Fruit fly (Drosophila melanogaster): ENCODE results near the gene CG6067.
"Not testable (repeated sequence)": the region's sequence is repeated elsewhere in the genome, so short reads cannot be mapped to it uniquely, and the experiment has no call there.

CG6067 gene

DNA sequence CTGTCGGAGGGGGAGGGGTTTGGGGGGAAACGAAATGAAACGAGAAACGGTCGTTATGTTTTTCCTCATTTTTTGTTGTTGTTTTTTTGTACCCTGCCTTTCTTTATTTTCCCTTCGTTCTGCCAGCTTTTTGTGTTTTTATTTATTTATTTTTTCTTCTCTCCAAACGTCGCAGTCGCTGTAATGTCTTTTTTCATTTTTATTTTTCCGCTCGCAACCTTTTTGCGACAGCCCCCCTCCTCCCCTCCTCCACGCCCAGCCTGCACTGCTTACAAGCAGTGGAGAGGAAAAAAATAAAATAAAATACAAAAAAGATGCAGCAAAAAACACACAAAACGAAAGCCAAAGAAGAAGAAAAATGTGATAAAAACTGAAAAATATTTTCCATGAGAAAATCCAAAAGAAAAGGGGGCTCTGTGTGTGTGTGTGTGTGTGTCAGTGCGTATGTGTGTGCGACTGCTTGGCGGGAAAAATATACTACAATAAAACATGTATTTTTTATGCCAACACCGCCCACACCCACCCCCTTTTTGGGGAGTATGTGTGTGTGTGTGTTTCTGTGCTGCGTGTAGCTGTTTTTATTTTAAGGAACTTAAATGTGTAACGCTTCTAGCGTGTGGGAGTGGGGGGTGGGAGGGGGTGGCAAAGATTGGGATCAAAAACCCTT lies 20.2 kb upstream of the CG6067 start (continued):
- peak; percentile 70 for TF ChIP-seq CG6854 (GFP tag; optimal IDR thresholded peaks at IDR 0.05)
- TF ChIP-seq Lpt (GFP tag; optimal IDR thresholded peaks at IDR 0.05), result peak; percentile 91
- peak; percentile 86 for TF ChIP-seq CG16779 (tag; optimal IDR thresholded peaks at IDR 0.05)
- TF ChIP-seq CG11902 (GFP tag; optimal IDR thresholded peaks at IDR 0.05), result no peak
- TF ChIP-seq CG3919 (GFP tag; optimal IDR thresholded peaks at IDR 0.05), result peak; percentile 42
- TF ChIP-seq cyc (GFP tag; optimal IDR thresholded peaks at IDR 0.05), result no peak
- no peak for TF ChIP-seq Ets21C (GFP tag; optimal IDR thresholded peaks at IDR 0.05)
- TF ChIP-seq Sox15 (GFP tag; optimal IDR thresholded peaks at IDR 0.05), result no peak
- TF ChIP-seq CG31627 (GFP tag; optimal IDR thresholded peaks at IDR 0.05), result no peak
- peak; percentile 77 for TF ChIP-seq CG10669 (GFP tag; optimal IDR thresholded peaks at IDR 0.05)
- TF ChIP-seq fd59A (GFP tag; optimal IDR thresholded peaks at IDR 0.05), result peak; percentile 65
- TF ChIP-seq CG8319 (GFP tag; optimal IDR thresholded peaks at IDR 0.05), result no peak
- TF ChIP-seq CG8119 (GFP tag; IDR thresholded peaks at IDR 0.05), result peak; percentile 79
- no peak for TF ChIP-seq vri (GFP tag; optimal IDR thresholded peaks at IDR 0.05)
- TF ChIP-seq Hr4 (GFP tag; optimal IDR thresholded peaks at IDR 0.05), result peak; percentile 23
- TF ChIP-seq Ets96B (tag; optimal IDR thresholded peaks at IDR 0.05), result peak; percentile 82
- TF ChIP-seq svp (GFP tag), result no peak
- peak; percentile 42 for TF ChIP-seq CG6792 (GFP tag; optimal IDR thresholded peaks at IDR 0.05)
- peak; percentile 84 for TF ChIP-seq CG32006 (GFP tag; optimal IDR thresholded peaks at IDR 0.05)
- TF ChIP-seq CG11294 (GFP tag; IDR thresholded peaks at IDR 0.05), result no peak

dm6 chrX:5941824-5942223 lies 13.6 kb upstream of the CG6067 start:
- TF ChIP-seq CG1621 (tag; optimal IDR thresholded peaks at IDR 0.05) (peak; percentile 22), CG8119 (GFP tag; IDR thresholded peaks at IDR 0.05) (no peak), lz (GFP tag; optimal IDR thresholded peaks at IDR 0.05) (no peak), Eip78C (GFP tag) (peak; percentile 10), Sox14 (GFP tag; optimal IDR thresholded peaks at IDR 0.05) (no peak), salr (GFP tag; optimal IDR thresholded peaks at IDR 0.05) (no peak)

dm6 chrX:5942306-5942705 lies 13.1 kb upstream of the CG6067 start, which contains the start of gene CG12728:
CG12728 (plus strand) TSS chrX:5942606.
- TF ChIP-seq pdm3 (GFP tag; optimal IDR thresholded peaks at IDR 0.05); Eip78C (GFP tag); CG6163 (GFP tag; IDR thresholded peaks at IDR 0.05): not testable (repeated sequence)

DNA sequence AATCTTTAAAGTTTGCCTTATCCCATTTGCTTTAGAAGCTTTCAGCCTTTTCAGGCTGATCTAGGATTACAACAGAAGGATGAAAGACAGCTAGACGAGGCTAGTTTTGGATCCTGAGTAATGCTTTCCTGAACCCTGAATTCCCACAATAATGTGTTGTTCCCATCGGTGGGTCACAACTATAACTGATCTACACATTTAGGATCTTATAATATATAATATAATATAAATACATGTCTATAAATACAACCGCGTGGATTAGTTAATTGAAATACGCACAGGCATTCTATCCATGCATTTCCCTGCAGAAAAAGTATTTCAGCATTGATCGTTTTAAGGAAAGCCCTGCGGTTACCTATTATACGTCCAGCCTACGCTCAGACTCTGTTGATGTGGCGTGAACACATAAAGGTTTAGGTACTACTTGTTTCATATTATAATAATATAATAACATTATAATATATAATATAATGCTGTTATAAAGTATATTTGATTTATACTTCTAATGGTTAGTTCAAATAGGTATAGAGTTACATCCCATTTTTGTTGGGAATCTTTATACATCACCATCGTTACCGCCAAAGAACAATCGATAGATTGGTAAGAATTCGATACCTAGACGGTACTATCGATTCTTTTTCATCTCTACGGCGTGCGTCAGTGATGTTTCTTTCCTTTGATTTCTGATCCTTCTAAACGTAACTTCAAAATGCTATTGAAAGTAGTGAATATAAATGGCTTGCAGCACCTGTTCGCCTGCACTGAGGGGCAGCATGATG lies 10.2 kb upstream of the CG6067 start, which contains the start of gene CG32756:
Gene CG32756, plus strand, starts transcription at position 631 of the 779 bp plus-strand sequence.
- not testable (repeated sequence) for TF ChIP-seq Ets21C, Eip75B, spab (GFP tag; optimal IDR thresholded peaks at IDR 0.05)

DNA sequence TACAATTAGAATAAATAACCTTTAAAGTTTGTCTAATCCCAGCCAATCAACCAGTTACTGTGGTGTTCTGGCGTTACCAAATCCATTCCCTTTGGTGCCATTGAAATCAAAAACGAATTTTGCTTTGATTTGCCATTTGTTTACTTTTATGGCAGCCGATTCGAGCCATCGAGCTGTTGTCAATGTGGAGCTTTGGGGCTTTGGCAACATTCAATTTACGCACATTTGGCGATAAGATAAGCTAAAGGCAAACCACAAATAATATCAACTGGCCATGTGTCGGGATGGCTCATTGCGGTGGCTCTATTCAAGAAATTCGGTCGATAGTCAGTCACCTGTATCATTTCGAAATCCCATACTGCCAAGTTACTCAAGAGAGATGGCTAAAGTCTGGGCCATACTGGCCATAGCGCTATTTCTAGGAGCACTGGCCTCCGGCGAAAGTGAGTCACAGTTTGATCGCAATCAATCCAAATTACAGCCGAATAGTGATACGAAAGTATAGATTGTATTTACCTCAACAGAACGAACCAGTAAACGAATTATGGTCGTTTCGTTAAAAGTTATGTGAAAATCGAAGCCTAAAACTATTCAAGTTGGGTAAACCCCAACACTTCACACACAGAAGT lies 7.4 kb upstream of the CG6067 start, which contains the start of gene CG6041:
Gene CG6041, plus strand, starts transcription at position 291 of the 629 bp plus-strand sequence.
- no peak for TF ChIP-seq dsx (GFP tag; optimal IDR thresholded peaks at IDR 0.05; ENCODE audit: poor library complexity, severe bottlenecking)
- TF ChIP-seq CG7368 (GFP tag; optimal IDR thresholded peaks at IDR 0.05), result no peak
- TF ChIP-seq acj6 (GFP tag; optimal IDR thresholded peaks at IDR 0.05), result no peak
- no peak for TF ChIP-seq fd85E (GFP tag; optimal IDR thresholded peaks at IDR 0.05)
